Fruit fly (Drosophila melanogaster) whole organism, embryonic: ENCODE results near the gene MED27.
A peak's percentile ranks its signal among the peaks of the same experiment; 100 is the strongest.

Experiments
- Asciz ChIP-seq: fragments of 200-800 bp; sonication (Bioruptor generic); optimal IDR thresholded peaks from 2 replicates; lab custom pipeline; 2017; ENCODE audit warnings: missing biosample characterization, mild to moderate bottlenecking, missing genetic modification characterization, missing genetic modification reagents
- Bteb2 ChIP-seq: fragments of 200-800 bp; sonication (Bioruptor generic); optimal IDR thresholded peaks from 2 replicates; lab custom pipeline; 2016; ENCODE audit warnings: missing biosample characterization, missing genetic modification characterization
- CG10366 ChIP-seq: fragments of 200-800 bp; sonication (Bioruptor generic); IDR thresholded peaks from 2 replicates; pipeline ENCODE4 v1.3.6; 2022; ENCODE audit warnings: missing biosample characterization, missing genetic modification characterization
- CG11504 ChIP-seq: fragments of 200-800 bp; sonication (Bioruptor generic); optimal IDR thresholded peaks from 3 replicates; lab custom pipeline; 2019; ENCODE audit warnings: missing biosample characterization, mild to moderate bottlenecking, missing genetic modification characterization, moderate library complexity
- CG12659 ChIP-seq: fragments of 200-800 bp; sonication (Bioruptor generic); optimal IDR thresholded peaks from 3 replicates; lab custom pipeline; 2017; ENCODE audit warnings: mild to moderate bottlenecking, missing biosample characterization, missing genetic modification reagents, missing genetic modification characterization
- CG12744 ChIP-seq: fragments of 200-800 bp; sonication (Bioruptor generic); optimal IDR thresholded peaks from 2 replicates; lab custom pipeline; 2016; ENCODE audit warnings: missing biosample characterization, missing genetic modification characterization
- CG13287 ChIP-seq: fragments of 200-800 bp; sonication (Bioruptor generic); IDR thresholded peaks from 2 replicates; pipeline ENCODE4 v1.3.6; 2022; ENCODE audit warnings: missing biosample characterization, missing genetic modification characterization; ENCODE audit not compliant: partially characterized antibody
- CG14441 ChIP-seq: fragments of 200-800 bp; sonication (Bioruptor generic); IDR thresholded peaks from 2 replicates; pipeline ENCODE4 v1.3.6; 2022; ENCODE audit warnings: missing biosample characterization, missing genetic modification characterization
- CG14667 ChIP-seq: fragments of 200-800 bp; sonication (Bioruptor generic); IDR thresholded peaks from 2 replicates; pipeline ENCODE4 v1.3.6; 2022; ENCODE audit warnings: missing biosample characterization, missing genetic modification characterization
- CG15696 ChIP-seq: fragments of 200-800 bp; sonication (Bioruptor generic); optimal IDR thresholded peaks from 2 replicates; lab custom pipeline; 2019; ENCODE audit warnings: missing biosample characterization, mild to moderate bottlenecking, missing genetic modification characterization, moderate library complexity
- CG16813 ChIP-seq: fragments of 200-800 bp; sonication (Bioruptor generic); IDR thresholded peaks from 3 replicates; pipeline ENCODE4 v1.3.6; 2022; ENCODE audit warnings: missing biosample characterization, missing genetic modification characterization; ENCODE audit not compliant: partially characterized antibody
- CG16863 ChIP-seq: fragments of 200-800 bp; sonication (Bioruptor generic); optimal IDR thresholded peaks from 3 replicates; lab custom pipeline; 2016; ENCODE audit warnings: missing biosample characterization, missing genetic modification characterization
- CG17359 ChIP-seq: fragments of 200-800 bp; sonication (Bioruptor generic); optimal IDR thresholded peaks from 3 replicates; lab custom pipeline; 2018; ENCODE audit warnings: missing biosample characterization, mild to moderate bottlenecking, missing genetic modification characterization, moderate library complexity
- CG17385 ChIP-seq: fragments of 200-800 bp; sonication (Bioruptor generic); optimal IDR thresholded peaks from 3 replicates; lab custom pipeline; 2018; ENCODE audit warnings: missing biosample characterization, mild to moderate bottlenecking, missing genetic modification characterization
- CG2129 ChIP-seq: fragments of 200-800 bp; sonication (Bioruptor generic); IDR thresholded peaks from 2 replicates; pipeline ENCODE4 v1.3.6; 2022; ENCODE audit warnings: missing biosample characterization, missing genetic modification characterization; ENCODE audit not compliant: partially characterized antibody
- CG31388 ChIP-seq: fragments of 200-800 bp; sonication (Bioruptor generic); optimal IDR thresholded peaks from 2 replicates; lab custom pipeline; 2016; ENCODE audit warnings: missing biosample characterization, missing genetic modification characterization
- CG3163 ChIP-seq: fragments of 200-800 bp; sonication (Bioruptor generic); optimal IDR thresholded peaks from 3 replicates; lab custom pipeline; 2016; ENCODE audit warnings: missing biosample characterization, missing genetic modification characterization
- CG3281 ChIP-seq: fragments of 200-800 bp; sonication (Bioruptor generic); optimal IDR thresholded peaks from 3 replicates; lab custom pipeline; 2017; ENCODE audit warnings: missing biosample characterization, mild to moderate bottlenecking, missing genetic modification characterization
- CG3995 ChIP-seq: fragments of 200-800 bp; sonication (Bioruptor generic); optimal IDR thresholded peaks from 3 replicates; lab custom pipeline; 2016; ENCODE audit warnings: missing biosample characterization, missing genetic modification characterization
- CG4424 ChIP-seq: fragments of 200-800 bp; sonication (Bioruptor generic); optimal IDR thresholded peaks from 3 replicates; lab custom pipeline; 2016; ENCODE audit warnings: missing biosample characterization, missing genetic modification characterization
- CG4617 ChIP-seq: fragments of 200-800 bp; sonication (Bioruptor generic); optimal IDR thresholded peaks from 3 replicates; lab custom pipeline; 2016; ENCODE audit warnings: missing biosample characterization, missing genetic modification characterization, borderline replicate concordance
- CG6175 ChIP-seq: fragments of 200-800 bp; sonication (Bioruptor generic); IDR thresholded peaks from 3 replicates; pipeline ENCODE4 v1.3.6; 2022; ENCODE audit warnings: missing biosample characterization, missing genetic modification characterization
- CG6791 ChIP-seq: fragments of 200-800 bp; sonication (Bioruptor generic); IDR thresholded peaks from 3 replicates; pipeline ENCODE4 v1.3.6; 2022; ENCODE audit warnings: missing biosample characterization, missing genetic modification characterization; ENCODE audit not compliant: partially characterized antibody
- CG6854 ChIP-seq: fragments of 200-800 bp; sonication (Bioruptor generic); optimal IDR thresholded peaks from 3 replicates; lab custom pipeline; 2017; ENCODE audit warnings: missing biosample characterization, mild to moderate bottlenecking, missing genetic modification characterization
- CG7745 ChIP-seq: fragments of 200-800 bp; sonication (Bioruptor generic); optimal IDR thresholded peaks from 2 replicates; lab custom pipeline; 2018; ENCODE audit warnings: missing biosample characterization, mild to moderate bottlenecking, missing genetic modification characterization, moderate library complexity
- CHES-1-like ChIP-seq: fragments of 200-800 bp; sonication (Bioruptor generic); optimal IDR thresholded peaks from 2 replicates; lab custom pipeline; 2016; ENCODE audit warnings: missing biosample characterization, missing genetic modification characterization
- Camta ChIP-seq: fragments of 200-800 bp; sonication (Bioruptor generic); optimal IDR thresholded peaks from 2 replicates; lab custom pipeline; 2016; ENCODE audit warnings: missing biosample characterization, missing genetic modification characterization
- Doc3 ChIP-seq: fragments of 200-800 bp; sonication (Bioruptor generic); IDR thresholded peaks from 3 replicates; pipeline ENCODE4 v1.3.6; 2022; ENCODE audit warnings: missing biosample characterization, missing genetic modification characterization; ENCODE audit not compliant: partially characterized antibody
- Jarid2 ChIP-seq: fragments of 200-800 bp; sonication (Bioruptor generic); optimal IDR thresholded peaks from 3 replicates; lab custom pipeline; 2017; ENCODE audit warnings: mild to moderate bottlenecking, missing biosample characterization, missing genetic modification reagents, missing genetic modification characterization
- Nf-YC ChIP-seq: fragments of 200-800 bp; optimal IDR thresholded peaks from 3 replicates; lab custom pipeline; 2019; ENCODE audit warnings: missing biosample characterization, mild to moderate bottlenecking, missing genetic modification characterization, moderate library complexity
- Opbp ChIP-seq: fragments of 200-800 bp; sonication (Bioruptor generic); IDR thresholded peaks from 3 replicates; pipeline ENCODE4 v1.3.6; 2022; ENCODE audit warnings: missing biosample characterization, missing genetic modification characterization; ENCODE audit not compliant: partially characterized antibody
- Rfx ChIP-seq: fragments of 200-800 bp; sonication (Bioruptor generic); IDR thresholded peaks from 2 replicates; pipeline ENCODE4 v1.3.6; 2022; ENCODE audit warnings: missing biosample characterization, missing genetic modification characterization
- cwo ChIP-seq: fragments of 200-800 bp; sonication (Bioruptor generic); optimal IDR thresholded peaks from 3 replicates; lab custom pipeline; 2017; ENCODE audit warnings: missing biosample characterization, missing genetic modification characterization, mild to moderate bottlenecking, moderate library complexity, missing genetic modification reagents
- disco-r ChIP-seq: fragments of 200-800 bp; sonication (Bioruptor generic); optimal IDR thresholded peaks from 2 replicates; lab custom pipeline; 2016; ENCODE audit warnings: missing biosample characterization, missing genetic modification characterization
- dm ChIP-seq: fragments of 200-800 bp; sonication (Bioruptor generic); optimal IDR thresholded peaks from 3 replicates; lab custom pipeline; 2016; ENCODE audit warnings: missing biosample characterization, missing genetic modification characterization
- dmrt99B ChIP-seq: fragments of 200-800 bp; sonication (Bioruptor generic); optimal IDR thresholded peaks from 2 replicates; lab custom pipeline; 2018; ENCODE audit warnings: missing biosample characterization, mild to moderate bottlenecking, missing genetic modification characterization, moderate library complexity
- ems ChIP-seq: fragments of 200-800 bp; sonication (Bioruptor generic); optimal IDR thresholded peaks from 3 replicates; lab custom pipeline; 2016; ENCODE audit warnings: missing biosample characterization, missing genetic modification characterization
- eyg ChIP-seq: fragments of 200-800 bp; sonication (Bioruptor generic); optimal IDR thresholded peaks from 3 replicates; lab custom pipeline; 2016; ENCODE audit warnings: missing biosample characterization, missing genetic modification characterization
- fu2 ChIP-seq: fragments of 200-800 bp; sonication (Bioruptor generic); optimal IDR thresholded peaks from 2 replicates; lab custom pipeline; 2016; ENCODE audit warnings: missing biosample characterization, missing genetic modification characterization
- gsb-n ChIP-seq: fragments of 200-800 bp; sonication (Bioruptor generic); optimal IDR thresholded peaks from 3 replicates; lab custom pipeline; 2018; ENCODE audit warnings: missing biosample characterization, mild to moderate bottlenecking, missing genetic modification characterization
- gt ChIP-seq: fragments of 200-800 bp; sonication (Bioruptor generic); IDR thresholded peaks from 2 replicates; pipeline ENCODE4 v1.3.6; 2022; ENCODE audit warnings: missing biosample characterization, missing genetic modification characterization
- inv ChIP-seq: fragments of 200-800 bp; sonication (Bioruptor generic); IDR thresholded peaks from 2 replicates; pipeline ENCODE4 v1.3.6; 2022; ENCODE audit warnings: missing biosample characterization, missing genetic modification characterization; ENCODE audit not compliant: partially characterized antibody
- sd ChIP-seq: fragments of 200-800 bp; sonication (Bioruptor generic); optimal IDR thresholded peaks from 3 replicates; lab custom pipeline; 2018; ENCODE audit warnings: missing biosample characterization, mild to moderate bottlenecking, missing genetic modification characterization, moderate library complexity
- sim ChIP-seq: fragments of 200-800 bp; sonication (Bioruptor generic); IDR thresholded peaks from 2 replicates; pipeline ENCODE4 v1.3.6; 2022; ENCODE audit warnings: missing biosample characterization, missing genetic modification characterization
- slou ChIP-seq: fragments of 200-800 bp; sonication (Bioruptor generic); optimal IDR thresholded peaks from 3 replicates; lab custom pipeline; 2016; ENCODE audit warnings: missing biosample characterization, missing genetic modification characterization
- usp ChIP-seq: fragments of >200 bp; optimal IDR thresholded peaks from 2 replicates; lab custom pipeline; 2017; ENCODE audit warnings: missing biosample characterization, missing genetic modification characterization
- wdn ChIP-seq: fragments of 200-800 bp; sonication (Bioruptor generic); IDR thresholded peaks from 2 replicates; pipeline ENCODE4 v1.3.6; 2022; ENCODE audit warnings: missing biosample characterization, missing genetic modification characterization
- yki ChIP-seq: fragments of >200 bp; optimal IDR thresholded peaks from 3 replicates; lab custom pipeline; 2018
- zf30C ChIP-seq: fragments of 200-800 bp; sonication (Bioruptor generic); optimal IDR thresholded peaks from 3 replicates; lab custom pipeline; 2018; ENCODE audit warnings: missing biosample characterization, mild to moderate bottlenecking, missing genetic modification characterization
- zfh2 ChIP-seq: fragments of 200-800 bp; sonication (Bioruptor generic); optimal IDR thresholded peaks from 2 replicates; lab custom pipeline; 2016; ENCODE audit warnings: missing biosample characterization, missing genetic modification characterization

The MED27 gene

dm6 chr3R:5686049-5686757 lies 31.3 kb downstream of the MED27 start (continued):
- TF ChIP-seq slou (GFP tag; lab: Kevin White, UChicago) (no peak), zf30C (GFP tag; lab: Kevin White, UChicago) (no peak), dm (GFP tag; lab: Kevin White, UChicago) (peak; percentile 16), CG17359 (tag; lab: Kevin White, UChicago) (peak; percentile 64), Doc3 (GFP tag; lab: Robert Waterston, UW) (no peak), zfh2 (GFP tag; lab: Kevin White, UChicago) (no peak), Rfx (GFP tag; lab: Robert Waterston, UW) (peak; percentile 49; the same call in 1 of the 2 replicates), CG2129 (GFP tag; lab: Robert Waterston, UW) (no peak), eyg (GFP tag; lab: Kevin White, UChicago) (no peak), yki (no peak), inv (GFP tag; lab: Robert Waterston, UW) (no peak), Opbp (GFP tag; lab: Robert Waterston, UW) (no peak), Nf-YC (tag; lab: Kevin White, UChicago) (peak; percentile 7), Camta (GFP tag; lab: Kevin White, UChicago) (no peak), wdn (no peak), CG4617 (GFP tag; lab: Kevin White, UChicago) (no peak), CG3163 (GFP tag; lab: Kevin White, UChicago) (no peak), CG13287 (GFP tag; lab: Robert Waterston, UW) (no peak), CHES-1-like (no peak), CG11504 (tag; lab: Kevin White, UChicago) (peak; percentile 72), gsb-n (tag; lab: Kevin White, UChicago) (no peak), usp (no peak), CG6854 (GFP tag; lab: Kevin White, UChicago) (no peak), CG17385 (GFP tag; lab: Kevin White, UChicago) (peak; percentile 25), CG15696 (tag; lab: Kevin White, UChicago) (peak; percentile 31), sim (GFP tag; lab: Robert Waterston, UW) (no peak), disco-r (GFP tag; lab: Kevin White, UChicago) (no peak), CG10366 (GFP tag; lab: Robert Waterston, UW) (peak; percentile 52), CG14441 (GFP tag; lab: Robert Waterston, UW) (peak; percentile 45; the same call in 1 of the 2 replicates), CG3995 (no peak), CG31388 (GFP tag; lab: Kevin White, UChicago) (no peak), Bteb2 (GFP tag; lab: Kevin White, UChicago) (no peak), CG6175 (no peak), CG12744 (GFP tag; lab: Kevin White, UChicago) (no peak), CG14667 (GFP tag; lab: Robert Waterston, UW) (0 out of 2 replicates have a peak, but pooled peaks have one; percentile 11), ems (peak; percentile 9), gt (GFP tag; lab: Robert Waterston, UW) (no peak), sd (tag; lab: Kevin White, UChicago) (peak; percentile 24), CG7745 (no peak), CG6791 (GFP tag; lab: Robert Waterston, UW) (no peak), CG3281 (GFP tag; lab: Kevin White, UChicago) (peak; percentile 60), cwo (GFP tag; lab: Kevin White, UChicago) (peak; percentile 61), CG12659 (GFP tag; lab: Kevin White, UChicago) (peak; percentile 34), Asciz (GFP tag; lab: Kevin White, UChicago) (no peak), Jarid2 (no peak), dmrt99B (peak; percentile 77), CG16813 (no peak), fu2 (GFP tag; lab: Kevin White, UChicago) (no peak), CG4424 (GFP tag; lab: Kevin White, UChicago) (peak; percentile 24), CG16863 (GFP tag; lab: Kevin White, UChicago) (no peak)
